Worm (Caenorhabditis elegans) whole organism, L3 larva: Measurements from ENCODE around the gene F23A7.3.

ENCODE experiments used
- R02D3.7 ChIP-seq: fragments of 150-350 bp; optimal IDR thresholded peaks from 2 replicates; lab custom pipeline; 2014; ENCODE audit warnings: missing biosample characterization, missing genetic modification characterization
- ama-1 ChIP-seq: fragments of 150-350 bp; optimal IDR thresholded peaks from 2 replicates; lab custom pipeline; 2018
- ceh-82 ChIP-seq: fragments of 150-350 bp; optimal IDR thresholded peaks from 2 replicates; lab custom pipeline; 2014; ENCODE audit warnings: missing biosample characterization, missing genetic modification characterization
- ceh-9 ChIP-seq: sonication (generic microtip); optimal IDR thresholded peaks from 2 replicates; lab custom pipeline; 2018; ENCODE audit warnings: missing biosample characterization, missing genetic modification characterization
- daf-12 ChIP-seq: fragments of 150-350 bp; optimal IDR thresholded peaks from 2 replicates; lab custom pipeline; 2014; ENCODE audit warnings: missing biosample characterization, missing genetic modification reagents, missing genetic modification characterization
- egl-27 ChIP-seq: sonication (generic microtip); optimal IDR thresholded peaks from 4 replicates; lab custom pipeline; 2017; ENCODE audit warnings: missing biosample characterization, missing genetic modification reagents, missing genetic modification characterization
- elt-2 ChIP-seq: sonication (generic microtip); optimal IDR thresholded peaks from 2 replicates; lab custom pipeline; 2016; ENCODE audit warnings: missing genetic modification reagents, mild to moderate bottlenecking, missing genetic modification characterization, missing compliant biosample characterization
- elt-3 ChIP-seq, 3 experiments: fragments of 150-350 bp in 1 of 3; sonication (generic microtip) in 2 of 3; optimal IDR thresholded peaks; 2 replicates in 2 of 3; 4 replicates in 1 of 3; lab custom pipeline; 2014 to 2017; ENCODE audit warnings: missing biosample characterization in 3 of 3, missing genetic modification characterization in 3 of 3
- lin-15B ChIP-seq: fragments of 150-350 bp; optimal IDR thresholded peaks from 2 replicates; lab custom pipeline; 2014; ENCODE audit warnings: missing biosample characterization, missing genetic modification characterization
- nfya-1 ChIP-seq: sonication (generic microtip); optimal IDR thresholded peaks from 2 replicates; lab custom pipeline; 2017; ENCODE audit warnings: missing genetic modification characterization, mild to moderate bottlenecking, missing compliant biosample characterization, antibody characterized with exemption, moderate library complexity; ENCODE audit not compliant: insufficient read depth
- nhr-28 ChIP-seq: fragments of 150-350 bp; optimal IDR thresholded peaks from 2 replicates; lab custom pipeline; 2014; ENCODE audit warnings: missing biosample characterization, missing genetic modification characterization
- snpc-4 ChIP-seq: fragments of 150-350 bp; optimal IDR thresholded peaks from 2 replicates; lab custom pipeline; 2014; ENCODE audit warnings: missing biosample characterization, missing genetic modification characterization
- unc-39 ChIP-seq: sonication (generic microtip); optimal IDR thresholded peaks from 4 replicates; lab custom pipeline; 2017; ENCODE audit warnings: missing biosample characterization, missing genetic modification characterization
- zag-1 ChIP-seq: fragments of 150-350 bp; optimal IDR thresholded peaks from 2 replicates; lab custom pipeline; 2014; ENCODE audit warnings: missing biosample characterization, missing genetic modification characterization

- no peak for TF ChIP-seq elt-3 (tag; optimal IDR thresholded peaks at IDR 0.05; lab: Kevin White, UChicago)
- TF ChIP-seq daf-12, result no peak
- TF ChIP-seq lin-15B (tag; lab: Kevin White, UChicago), result no peak
- no peak for TF ChIP-seq ama-1 (lab: Kevin White, UChicago)
- no peak for TF ChIP-seq elt-2 (tag; lab: Kevin White, UChicago)
- TF ChIP-seq nhr-28 (tag; lab: Kevin White, UChicago), result no peak
- no peak for TF ChIP-seq zag-1
- no peak for TF ChIP-seq egl-27 (tag; lab: Kevin White, UChicago)
- TF ChIP-seq unc-39 (tag; lab: Kevin White, UChicago), result no peak
- TF ChIP-seq snpc-4 (tag; lab: Kevin White, UChicago), result no peak
- no peak for TF ChIP-seq nfya-1 (tag; lab: Kevin White, UChicago)
- no peak for TF ChIP-seq ceh-9
- TF ChIP-seq ceh-82 (tag; lab: Kevin White, UChicago), result no peak
- TF ChIP-seq R02D3.7 (tag; lab: Kevin White, UChicago), result no peak
Measured at ce11 chrX:16217108-16217507, 2.7 kb upstream of the F23A7.3 start, which contains the start of gene F23A7.1.
